Fruit fly (Drosophila melanogaster) whole organism, embryonic: ENCODE measurements around the gene CG2964.
A peak's percentile ranks its signal among the peaks of the same experiment; 100 is the strongest.

Experiments
- Aef1 ChIP-seq: fragments of 200-800 bp; sonication (Bioruptor generic); IDR thresholded peaks from 3 replicates; pipeline ENCODE4 v1.3.6; 2022; ENCODE audit warnings: missing biosample characterization, missing genetic modification characterization
- Blimp-1 ChIP-seq: fragments of 200-800 bp; sonication (Bioruptor generic); optimal IDR thresholded peaks from 3 replicates; lab custom pipeline; 2018; ENCODE audit warnings: missing biosample characterization, missing genetic modification characterization, mild to moderate bottlenecking, moderate library complexity, missing genetic modification reagents
- CG10209 ChIP-seq: fragments of 200-800 bp; sonication (Bioruptor generic); optimal IDR thresholded peaks from 3 replicates; lab custom pipeline; 2017; ENCODE audit warnings: missing biosample characterization, mild to moderate bottlenecking, missing genetic modification characterization, missing genetic modification reagents
- CG10543 ChIP-seq: fragments of 200-800 bp; sonication (Bioruptor generic); optimal IDR thresholded peaks from 3 replicates; lab custom pipeline; 2017; ENCODE audit warnings: missing biosample characterization, mild to moderate bottlenecking, missing genetic modification characterization, moderate library complexity
- CG12744 ChIP-seq: fragments of 200-800 bp; sonication (Bioruptor generic); optimal IDR thresholded peaks from 2 replicates; lab custom pipeline; 2016; ENCODE audit warnings: missing biosample characterization, missing genetic modification characterization
- CG16779 ChIP-seq: fragments of 200-800 bp; sonication (Bioruptor generic); IDR thresholded peaks from 2 replicates; pipeline ENCODE4 v1.3.6; 2022; ENCODE audit warnings: missing biosample characterization, missing genetic modification characterization
- CG17186 ChIP-seq: fragments of 200-800 bp; sonication (Bioruptor generic); optimal IDR thresholded peaks from 3 replicates; lab custom pipeline; 2017; ENCODE audit warnings: missing biosample characterization, missing genetic modification reagents, missing genetic modification characterization
- CG17568 ChIP-seq: fragments of 200-800 bp; sonication (Bioruptor generic); optimal IDR thresholded peaks from 2 replicates; lab custom pipeline; 2018; ENCODE audit warnings: missing biosample characterization, mild to moderate bottlenecking, missing genetic modification characterization, moderate library complexity
- CG17802 ChIP-seq: fragments of 200-800 bp; sonication (Bioruptor generic); optimal IDR thresholded peaks from 2 replicates; lab custom pipeline; 2018; ENCODE audit warnings: missing biosample characterization, mild to moderate bottlenecking, missing genetic modification characterization, moderate library complexity
- CG18599 ChIP-seq: fragments of 200-800 bp; sonication (Bioruptor generic); optimal IDR thresholded peaks from 3 replicates; lab custom pipeline; 2017; ENCODE audit warnings: missing biosample characterization, missing genetic modification characterization, mild to moderate bottlenecking, moderate library complexity, missing genetic modification reagents
- CG2129 ChIP-seq: fragments of 200-800 bp; sonication (Bioruptor generic); IDR thresholded peaks from 2 replicates; pipeline ENCODE4 v1.3.6; 2022; ENCODE audit warnings: missing biosample characterization, missing genetic modification characterization; ENCODE audit not compliant: partially characterized antibody
- CG31388 ChIP-seq: fragments of 200-800 bp; sonication (Bioruptor generic); optimal IDR thresholded peaks from 2 replicates; lab custom pipeline; 2016; ENCODE audit warnings: missing biosample characterization, missing genetic modification characterization
- CG32532 ChIP-seq: fragments of 200-800 bp; sonication (Bioruptor generic); IDR thresholded peaks from 2 replicates; pipeline ENCODE4 v1.3.6; 2022; ENCODE audit warnings: missing biosample characterization, missing genetic modification characterization
- CG3281 ChIP-seq: fragments of 200-800 bp; sonication (Bioruptor generic); optimal IDR thresholded peaks from 3 replicates; lab custom pipeline; 2017; ENCODE audit warnings: missing biosample characterization, mild to moderate bottlenecking, missing genetic modification characterization
- CG3995 ChIP-seq: fragments of 200-800 bp; sonication (Bioruptor generic); optimal IDR thresholded peaks from 3 replicates; lab custom pipeline; 2016; ENCODE audit warnings: missing biosample characterization, missing genetic modification characterization
- CG4404 ChIP-seq: fragments of 200-800 bp; sonication (Bioruptor generic); IDR thresholded peaks from 2 replicates; pipeline ENCODE4 v1.3.6; 2022; ENCODE audit warnings: missing biosample characterization, missing genetic modification characterization
- CG6765 ChIP-seq: fragments of 200-800 bp; sonication (Bioruptor generic); optimal IDR thresholded peaks from 3 replicates; lab custom pipeline; 2017; ENCODE audit warnings: missing biosample characterization, mild to moderate bottlenecking, missing genetic modification characterization
- CG6791 ChIP-seq: fragments of 200-800 bp; sonication (Bioruptor generic); IDR thresholded peaks from 3 replicates; pipeline ENCODE4 v1.3.6; 2022; ENCODE audit warnings: missing biosample characterization, missing genetic modification characterization; ENCODE audit not compliant: partially characterized antibody
- CG7271 ChIP-seq: fragments of 200-800 bp; sonication (Bioruptor generic); optimal IDR thresholded peaks from 2 replicates; lab custom pipeline; 2018; ENCODE audit warnings: missing biosample characterization, mild to moderate bottlenecking, missing genetic modification characterization, moderate library complexity
- D19A ChIP-seq: fragments of 200-800 bp; optimal IDR thresholded peaks from 3 replicates; lab custom pipeline; 2019; ENCODE audit warnings: missing biosample characterization, mild to moderate bottlenecking, missing genetic modification characterization, moderate library complexity
- Dek ChIP-seq: fragments of 200-800 bp; sonication (Bioruptor generic); optimal IDR thresholded peaks from 3 replicates; lab custom pipeline; 2019; ENCODE audit warnings: missing biosample characterization, mild to moderate bottlenecking, missing genetic modification characterization, moderate library complexity
- Dll ChIP-seq: fragments of 200-800 bp; sonication (Bioruptor generic); IDR thresholded peaks from 4 replicates; pipeline ENCODE4 v1.3.6; 2022; ENCODE audit warnings: missing biosample characterization, missing genetic modification characterization; ENCODE audit not compliant: partially characterized antibody
- GATAe ChIP-seq: fragments of 200-800 bp; sonication (Bioruptor generic); conservative IDR thresholded peaks from 2 replicates; pipeline ENCODE4 v1.3.6; 2022; ENCODE audit warnings: missing biosample characterization, missing genetic modification characterization
- Gsc ChIP-seq: fragments of 200-800 bp; sonication (Bioruptor generic); IDR thresholded peaks from 2 replicates; pipeline ENCODE4 v1.3.6; 2022; ENCODE audit warnings: missing biosample characterization, missing genetic modification characterization
- H15 ChIP-seq: fragments of 200-800 bp; sonication (Bioruptor generic); IDR thresholded peaks from 3 replicates; pipeline ENCODE4 v1.3.6; 2022; ENCODE audit warnings: missing biosample characterization, missing genetic modification characterization
- HmgD ChIP-seq: fragments of 200-800 bp; sonication (Bioruptor generic); optimal IDR thresholded peaks from 3 replicates; lab custom pipeline; 2016; ENCODE audit warnings: missing biosample characterization, missing genetic modification characterization
- Lhr ChIP-seq: fragments of 200-800 bp; sonication (Bioruptor generic); optimal IDR thresholded peaks from 3 replicates; lab custom pipeline; 2017; ENCODE audit warnings: mild to moderate bottlenecking, missing biosample characterization, missing genetic modification reagents, missing genetic modification characterization
- Max ChIP-seq: fragments of 200-800 bp; sonication (Bioruptor generic); optimal IDR thresholded peaks from 2 replicates; lab custom pipeline; 2016; ENCODE audit warnings: missing biosample characterization, mild to moderate bottlenecking, missing genetic modification characterization
- Mrtf ChIP-seq: fragments of 200-800 bp; sonication (Bioruptor generic); IDR thresholded peaks from 3 replicates; pipeline ENCODE4 v1.3.6; 2022; ENCODE audit warnings: missing biosample characterization, missing genetic modification characterization
- NK7.1 ChIP-seq: fragments of 200-800 bp; sonication (Bioruptor generic); optimal IDR thresholded peaks from 3 replicates; lab custom pipeline; 2016; ENCODE audit warnings: missing biosample characterization, missing genetic modification characterization
- Nf-YB ChIP-seq: fragments of 200-800 bp; sonication (Bioruptor generic); optimal IDR thresholded peaks from 3 replicates; lab custom pipeline; 2019; ENCODE audit warnings: missing biosample characterization, mild to moderate bottlenecking, missing genetic modification characterization, moderate library complexity
- Nf-YC ChIP-seq: fragments of 200-800 bp; optimal IDR thresholded peaks from 3 replicates; lab custom pipeline; 2019; ENCODE audit warnings: missing biosample characterization, mild to moderate bottlenecking, missing genetic modification characterization, moderate library complexity
- Oaz ChIP-seq: fragments of 200-800 bp; sonication (Bioruptor generic); IDR thresholded peaks from 2 replicates; pipeline ENCODE4 v1.3.6; 2022; ENCODE audit warnings: missing biosample characterization, missing genetic modification characterization
- Ravus ChIP-seq: fragments of 200-800 bp; sonication (Bioruptor generic); IDR thresholded peaks from 2 replicates; pipeline ENCODE4 v1.3.6; 2022; ENCODE audit warnings: missing biosample characterization, missing genetic modification characterization
- Sin3A ChIP-seq: fragments of >200 bp; optimal IDR thresholded peaks from 2 replicates; lab custom pipeline; 2018
- Ssrp ChIP-seq: fragments of 200-800 bp; sonication (Bioruptor generic); optimal IDR thresholded peaks from 2 replicates; lab custom pipeline; 2018; ENCODE audit warnings: missing biosample characterization, mild to moderate bottlenecking, missing genetic modification characterization, moderate library complexity
- cas ChIP-seq: fragments of 200-800 bp; sonication (Bioruptor generic); IDR thresholded peaks from 2 replicates; pipeline ENCODE4 v1.3.6; 2022; ENCODE audit warnings: missing biosample characterization, missing genetic modification characterization
- corto ChIP-seq: fragments of 200-800 bp; sonication (Bioruptor generic); optimal IDR thresholded peaks from 2 replicates; lab custom pipeline; 2016; ENCODE audit warnings: missing biosample characterization, mild to moderate bottlenecking, missing genetic modification characterization, moderate library complexity
- dysf ChIP-seq: fragments of 200-800 bp; sonication (Bioruptor generic); IDR thresholded peaks from 3 replicates; pipeline ENCODE4 v1.3.6; 2022; ENCODE audit warnings: missing biosample characterization, missing genetic modification characterization
- hbn ChIP-seq: fragments of 200-800 bp; sonication (Bioruptor generic); IDR thresholded peaks from 2 replicates; pipeline ENCODE4 v1.3.6; 2022; ENCODE audit warnings: missing biosample characterization, missing genetic modification characterization; ENCODE audit not compliant: partially characterized antibody
- ken ChIP-seq: fragments of 200-800 bp; sonication (Bioruptor generic); IDR thresholded peaks from 3 replicates; pipeline ENCODE4 v1.3.6; 2022; ENCODE audit warnings: missing biosample characterization, missing genetic modification characterization
- lab ChIP-seq: fragments of 200-800 bp; sonication (Bioruptor generic); optimal IDR thresholded peaks from 3 replicates; lab custom pipeline; 2017; ENCODE audit warnings: missing biosample characterization, missing genetic modification characterization, mild to moderate bottlenecking, moderate library complexity, missing genetic modification reagents
- lmd ChIP-seq: fragments of 200-800 bp; sonication (Bioruptor generic); IDR thresholded peaks from 2 replicates; pipeline ENCODE4 v1.3.6; 2022; ENCODE audit warnings: missing biosample characterization, missing genetic modification characterization
- lov ChIP-seq, 2 experiments: fragments of 200-800 bp in 1 of 2; fragments of >200 bp in 1 of 2; sonication (Bioruptor generic) in 1 of 2; IDR thresholded peaks in 1 of 2; optimal IDR thresholded peaks in 1 of 2; 2 replicates in 1 of 2; 3 replicates in 1 of 2; pipeline versions ENCODE4 v1.3.6 to Lab custom; 2017 to 2022; ENCODE audit warnings: missing biosample characterization in 1 of 2, missing genetic modification characterization in 1 of 2
- nerfin-2 ChIP-seq: fragments of 200-800 bp; sonication (Bioruptor generic); IDR thresholded peaks from 2 replicates; pipeline ENCODE4 v1.3.6; 2022; ENCODE audit warnings: missing biosample characterization, missing genetic modification characterization; ENCODE audit not compliant: partially characterized antibody
- pan ChIP-seq, 4 experiments: fragments of >200 bp in 3 of 4; fragments of 200-800 bp in 1 of 4; sonication (Bioruptor generic) in 1 of 4; optimal IDR thresholded peaks in 3 of 4; IDR thresholded peaks in 1 of 4; 2 replicates each; pipeline versions ENCODE4 v1.3.6 to Lab custom; 2017 to 2022; ENCODE audit warnings: missing biosample characterization in 2 of 4, missing genetic modification characterization in 2 of 4, mixed read lengths in 1 of 4
- run ChIP-seq: fragments of 200-800 bp; sonication (Bioruptor generic); optimal IDR thresholded peaks from 3 replicates; lab custom pipeline; 2018; ENCODE audit warnings: missing biosample characterization, mild to moderate bottlenecking, missing genetic modification characterization
- slp2 ChIP-seq: fragments of 200-800 bp; sonication (Bioruptor generic); optimal IDR thresholded peaks from 2 replicates; lab custom pipeline; 2016; ENCODE audit warnings: missing biosample characterization, missing genetic modification characterization
- tin ChIP-seq: fragments of 200-800 bp; sonication (Bioruptor generic); optimal IDR thresholded peaks from 3 replicates; lab custom pipeline; 2016; ENCODE audit warnings: missing biosample characterization, missing genetic modification characterization

The CG2964 gene

dm6 chr2L:2830341-2830800, 18.1 kb downstream of the CG2964 start (continued):
- TF ChIP-seq slp2 (GFP tag; lab: Kevin White, UChicago) (peak; percentile 29), CG3281 (GFP tag; lab: Kevin White, UChicago) (peak; percentile 90), CG12744 (peak; percentile 46), H15 (peak; percentile 75; the same call in 2 of the 3 replicates), pan (optimal IDR thresholded peaks at IDR 0.05; lab: Kevin White, UChicago) (no peak), pan (GFP tag; optimal IDR thresholded peaks at IDR 0.05 in 1 of 2, IDR thresholded peaks at IDR 0.05 in 1 of 2) (peak in 1 of 2 experiments; percentile 62), GATAe (GFP tag; lab: Robert Waterston, UW) (no peak), CG2129 (no peak), nerfin-2 (GFP tag; lab: Robert Waterston, UW) (no peak), CG3995 (GFP tag; lab: Kevin White, UChicago) (peak; percentile 33), corto (peak; percentile 68), HmgD (no peak), tin (GFP tag; lab: Kevin White, UChicago) (peak; percentile 89), lab (GFP tag; lab: Kevin White, UChicago) (peak; percentile 86), Oaz (GFP tag; lab: Robert Waterston, UW) (no peak), Ravus (GFP tag; lab: Robert Waterston, UW) (no peak), CG31388 (GFP tag; lab: Kevin White, UChicago) (peak; percentile 41), Mrtf (GFP tag; lab: Robert Waterston, UW) (peak; percentile 41; the same call in 1 of the 3 replicates), Ssrp (peak; percentile 92), NK7.1 (GFP tag; lab: Kevin White, UChicago) (peak; percentile 5), CG6765 (GFP tag; lab: Kevin White, UChicago) (peak; percentile 87), CG6791 (GFP tag; lab: Robert Waterston, UW) (no peak), CG17568 (GFP tag; lab: Kevin White, UChicago) (peak; percentile 83), CG10543 (GFP tag; lab: Kevin White, UChicago) (peak; percentile 75), Sin3A (lab: Kevin White, UChicago) (no peak), hbn (GFP tag; lab: Robert Waterston, UW) (no peak), lmd (GFP tag; lab: Robert Waterston, UW) (peak; percentile 83), CG18599 (peak; percentile 89), Nf-YB (GFP tag; lab: Kevin White, UChicago) (peak; percentile 78), ken (GFP tag; lab: Robert Waterston, UW) (peak; percentile 31; the same call in 1 of the 3 replicates), Max (GFP tag; lab: Kevin White, UChicago) (peak; percentile 86), Lhr (GFP tag; lab: Kevin White, UChicago) (peak; percentile 69), D19A (peak; percentile 89), Nf-YC (tag; lab: Kevin White, UChicago) (peak; percentile 82), CG16779 (GFP tag; lab: Robert Waterston, UW) (no peak), dysf (peak; percentile 85), CG7271 (no peak), Blimp-1 (GFP tag; lab: Kevin White, UChicago) (peak; percentile 78), Aef1 (GFP tag; lab: Robert Waterston, UW) (peak; percentile 56; the same call in 2 of the 3 replicates), CG4404 (GFP tag; lab: Robert Waterston, UW) (peak; percentile 64), Gsc (no peak), lov (optimal IDR thresholded peaks at IDR 0.05; lab: Kevin White, UChicago) (no peak), lov (GFP tag; IDR thresholded peaks at IDR 0.05; lab: Robert Waterston, UW) (no peak), CG32532 (GFP tag; lab: Robert Waterston, UW) (peak; percentile 65), CG17186 (GFP tag; lab: Kevin White, UChicago) (peak; percentile 25), Dek (tag; lab: Kevin White, UChicago) (peak; percentile 76), CG17802 (tag; lab: Kevin White, UChicago) (peak; percentile 27), cas (GFP tag; lab: Robert Waterston, UW) (0 out of 2 replicates have a peak, but pooled peaks have one; percentile 10), Dll (GFP tag; lab: Robert Waterston, UW) (no peak), CG10209 (GFP tag; lab: Kevin White, UChicago) (peak; percentile 89), run (tag; lab: Kevin White, UChicago) (peak; percentile 78)
